Fruit fly (Drosophila melanogaster) whole organism, embryonic: ENCODE data around the gene CG13454.

Source experiments
- CG7357 ChIP-seq: fragments of 200-800 bp; sonication (Bioruptor generic); IDR thresholded peaks from 3 replicates; pipeline ENCODE4 v1.3.6; 2022; ENCODE audit warnings: missing biosample characterization, missing genetic modification characterization
- CHES-1-like ChIP-seq: fragments of 200-800 bp; sonication (Bioruptor generic); optimal IDR thresholded peaks from 2 replicates; lab custom pipeline; 2016; ENCODE audit warnings: missing biosample characterization, missing genetic modification characterization
- dpn ChIP-seq, 2 experiments: fragments of 200-800 bp; sonication (Bioruptor generic); optimal IDR thresholded peaks; 3 replicates each; lab custom pipeline; 2016; ENCODE audit warnings: missing biosample characterization in 2 of 2, missing genetic modification characterization in 2 of 2
- ems ChIP-seq: fragments of 200-800 bp; sonication (Bioruptor generic); optimal IDR thresholded peaks from 3 replicates; lab custom pipeline; 2016; ENCODE audit warnings: missing biosample characterization, missing genetic modification characterization
- eve ChIP-seq, 2 experiments: fragments of >200 bp; optimal IDR thresholded peaks; 2 replicates each; lab custom pipeline; 2017; ENCODE audit warnings: missing biosample characterization in 2 of 2, missing genetic modification characterization in 2 of 2
- kah ChIP-seq: fragments of 200-800 bp; sonication (Bioruptor generic); optimal IDR thresholded peaks from 2 replicates; lab custom pipeline; 2018; ENCODE audit warnings: missing biosample characterization, mild to moderate bottlenecking, missing genetic modification characterization
- nerfin-2 ChIP-seq: fragments of 200-800 bp; sonication (Bioruptor generic); IDR thresholded peaks from 2 replicates; pipeline ENCODE4 v1.3.6; 2022; ENCODE audit warnings: missing biosample characterization, missing genetic modification characterization; ENCODE audit not compliant: partially characterized antibody
- pros ChIP-seq: fragments of 200-800 bp; sonication (Bioruptor generic); optimal IDR thresholded peaks from 3 replicates; lab custom pipeline; 2019; ENCODE audit warnings: missing biosample characterization, mild to moderate bottlenecking, missing genetic modification characterization, moderate library complexity
- psq ChIP-seq: fragments of 200-800 bp; sonication (Bioruptor generic); optimal IDR thresholded peaks from 2 replicates; lab custom pipeline; 2017; ENCODE audit warnings: missing biosample characterization, missing genetic modification characterization
- rib ChIP-seq: fragments of 200-800 bp; sonication (Bioruptor generic); IDR thresholded peaks from 2 replicates; pipeline ENCODE4 v1.3.6; 2022; ENCODE audit warnings: missing biosample characterization, missing genetic modification characterization
- shn ChIP-seq: fragments of 200-800 bp; sonication (Bioruptor generic); optimal IDR thresholded peaks from 3 replicates; lab custom pipeline; 2016; ENCODE audit warnings: missing biosample characterization, missing genetic modification characterization
- sr ChIP-seq: fragments of 200-800 bp; sonication (Bioruptor generic); IDR thresholded peaks from 3 replicates; pipeline ENCODE4 v1.3.6; 2022; ENCODE audit warnings: missing biosample characterization, missing genetic modification characterization

DNA sequence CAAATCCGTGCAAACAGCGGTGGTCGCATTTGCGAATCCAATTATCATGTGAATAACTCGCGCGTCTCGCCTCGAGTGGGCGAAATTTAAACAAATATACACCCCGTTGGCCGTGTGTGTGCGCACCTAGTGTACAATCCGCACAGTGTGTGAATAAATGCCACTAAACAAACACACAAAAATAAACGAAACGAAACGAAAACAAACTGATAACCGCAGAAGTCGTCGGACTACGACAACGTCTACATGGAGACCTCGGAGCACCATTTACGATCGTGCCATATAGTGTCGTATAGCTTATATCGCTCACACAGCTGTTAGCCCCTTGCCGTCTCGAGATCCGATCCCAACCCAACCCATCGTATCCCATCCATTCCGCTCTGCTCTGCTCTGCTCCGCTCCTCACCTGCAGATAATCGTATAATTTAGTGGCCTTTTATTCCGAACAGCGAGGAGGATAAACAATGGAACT, 49.7 kb upstream of the CG13454 start:
- TF ChIP-seq sr (GFP tag; lab: Robert Waterston, UW), result no peak; the same call in 2 of the 3 replicates
- TF ChIP-seq dpn (GFP tag; optimal IDR thresholded peaks at IDR 0.05; lab: Kevin White, UChicago), result no peak
- TF ChIP-seq psq (GFP tag; lab: Kevin White, UChicago), result peak; percentile 37
- TF ChIP-seq shn (GFP tag; lab: Kevin White, UChicago), result no peak
- TF ChIP-seq pros, result peak; percentile 23
- no peak for TF ChIP-seq eve (GFP tag; optimal IDR thresholded peaks at IDR 0.05; lab: Kevin White, UChicago)
- TF ChIP-seq rib, result peak; percentile 88; the same call in 1 of the 2 replicates
- peak; percentile 70 for TF ChIP-seq kah (GFP tag; lab: Kevin White, UChicago)
- no peak for TF ChIP-seq nerfin-2 (GFP tag; lab: Robert Waterston, UW)
- no peak for TF ChIP-seq ems (GFP tag; lab: Kevin White, UChicago)
- TF ChIP-seq CG7357 (GFP tag; lab: Robert Waterston, UW), result 0 out of 3 replicates have a peak, but pooled peaks have one; percentile 7
- TF ChIP-seq CHES-1-like (GFP tag; lab: Kevin White, UChicago), result peak; percentile 87
